Worm (Caenorhabditis elegans) whole organism, early embryonic: ENCODE measurements around the gene R07A4.2.

Source experiments
- B0310.2 ChIP-seq: sonication (generic microtip); optimal IDR thresholded peaks from 2 replicates; lab custom pipeline; 2016; ENCODE audit warnings: mild to moderate bottlenecking, missing genetic modification characterization, missing compliant biosample characterization
- F13C5.2 ChIP-seq: sonication (generic microtip); optimal IDR thresholded peaks from 2 replicates; lab custom pipeline; 2017; ENCODE audit warnings: mild to moderate bottlenecking, missing genetic modification characterization, inconsistent platforms, missing compliant biosample characterization
- aly-1 ChIP-seq: sonication (generic microtip); optimal IDR thresholded peaks from 2 replicates; lab custom pipeline; 2016; ENCODE audit warnings: missing genetic modification characterization, missing compliant biosample characterization
- ama-1 ChIP-seq: fragments of 150-350 bp; optimal IDR thresholded peaks from 2 replicates; lab custom pipeline; 2014
- ceh-13 ChIP-seq: fragments of 200-800 bp; sonication (Bioruptor generic); optimal IDR thresholded peaks from 2 replicates; lab custom pipeline; 2018; ENCODE audit warnings: mild to moderate bottlenecking, missing genetic modification characterization, missing compliant biosample characterization
- ceh-36 ChIP-seq: sonication (generic microtip); optimal IDR thresholded peaks from 2 replicates; lab custom pipeline; 2016; ENCODE audit warnings: missing genetic modification characterization, inconsistent platforms, missing compliant biosample characterization
- ets-7 ChIP-seq: sonication (generic microtip); optimal IDR thresholded peaks from 2 replicates; lab custom pipeline; 2016; ENCODE audit warnings: missing genotype, missing genetic modification characterization, missing compliant biosample characterization
- flt-1 ChIP-seq: fragments of 200-800 bp; sonication (Bioruptor generic); IDR thresholded peaks from 2 replicates; pipeline ENCODE4 v1.3.6; 2022; ENCODE audit warnings: missing genetic modification characterization, missing compliant biosample characterization
- hmbx-1 ChIP-seq: sonication (generic microtip); optimal IDR thresholded peaks from 2 replicates; lab custom pipeline; 2016; ENCODE audit warnings: mild to moderate bottlenecking, missing genetic modification characterization, missing compliant biosample characterization
- hmg-4 ChIP-seq: fragments of 200-800 bp; sonication (Bioruptor generic); optimal IDR thresholded peaks from 2 replicates; lab custom pipeline; 2018; ENCODE audit warnings: mild to moderate bottlenecking, missing genetic modification characterization, missing compliant biosample characterization
- hnd-1 ChIP-seq: sonication (generic microtip); optimal IDR thresholded peaks from 2 replicates; lab custom pipeline; 2016; ENCODE audit warnings: missing genetic modification characterization, missing compliant biosample characterization
- pes-1 ChIP-seq: fragments of 200-800 bp; sonication (Bioruptor generic); IDR thresholded peaks from 2 replicates; pipeline ENCODE4 v1.3.6; 2022; ENCODE audit warnings: missing genetic modification reagents, missing genetic modification characterization, missing compliant biosample characterization
- scrt-1 ChIP-seq: fragments of 200-800 bp; sonication (Bioruptor generic); IDR thresholded peaks from 2 replicates; pipeline ENCODE4 v1.3.6; 2022; ENCODE audit warnings: missing genetic modification characterization, missing compliant biosample characterization
- sea-1 ChIP-seq: fragments of 200-800 bp; sonication (Bioruptor generic); conservative IDR thresholded peaks from 2 replicates; pipeline ENCODE4 v1.3.6; 2022; ENCODE audit warnings: missing genetic modification characterization, missing compliant biosample characterization
- tbx-11 ChIP-seq: fragments of 200-800 bp; sonication (Bioruptor generic); IDR thresholded peaks from 2 replicates; pipeline ENCODE4 v1.3.6; 2022; ENCODE audit warnings: missing genetic modification characterization, missing compliant biosample characterization
- tbx-37 ChIP-seq: fragments of 200-800 bp; sonication (Bioruptor generic); conservative IDR thresholded peaks from 2 replicates; pipeline ENCODE4 v1.3.6; 2022; ENCODE audit warnings: missing genetic modification reagents, missing genetic modification characterization, missing compliant biosample characterization
- tra-4 ChIP-seq: sonication (generic microtip); optimal IDR thresholded peaks from 2 replicates; lab custom pipeline; 2017; ENCODE audit warnings: missing genetic modification characterization, missing compliant biosample characterization

R07A4.2 gene

DNA sequence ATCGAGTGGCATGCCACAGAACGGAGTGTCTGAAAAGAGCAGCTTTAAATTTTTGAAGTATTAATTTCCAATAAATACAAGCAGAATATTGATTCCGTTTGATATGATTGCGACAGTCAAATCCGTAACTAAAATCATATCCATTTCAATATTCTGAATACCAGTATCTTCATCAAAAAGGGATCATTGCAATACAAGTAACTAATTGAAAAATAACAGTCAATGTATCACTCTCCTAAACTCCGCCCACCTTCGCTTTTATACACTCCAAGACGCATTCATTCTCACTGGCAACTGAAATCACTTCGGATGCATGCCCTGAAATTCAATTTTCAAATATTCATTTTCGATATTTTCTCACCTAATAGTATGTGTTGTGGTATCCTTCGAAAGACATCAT, 7.1 kb upstream of the R07A4.2 start, which contains the start of gene R07A4.3:
R07A4.3 (plus strand) TSS at position 301 of the 400 bp plus-strand sequence.
- TF ChIP-seq pes-1 (GFP tag; lab: Robert Waterston, UW): no peak
- no peak for TF ChIP-seq B0310.2
- TF ChIP-seq hmg-4 (GFP tag; lab: Kevin White, UChicago): no peak
- TF ChIP-seq tra-4 (tag; lab: Kevin White, UChicago): no peak
- no peak for TF ChIP-seq hmbx-1
- no peak for TF ChIP-seq tbx-37 (GFP tag; lab: Robert Waterston, UW)
- TF ChIP-seq aly-1: no peak
- no peak for TF ChIP-seq F13C5.2 (tag; lab: Kevin White, UChicago)
- no peak for TF ChIP-seq ceh-36 (tag; lab: Kevin White, UChicago)
- no peak for TF ChIP-seq hnd-1 (tag; lab: Kevin White, UChicago)
- TF ChIP-seq ets-7: no peak
- no peak for TF ChIP-seq ama-1
- no peak for TF ChIP-seq ceh-13 (GFP tag; lab: Kevin White, UChicago)
- no peak for TF ChIP-seq scrt-1 (GFP tag; lab: Robert Waterston, UW)
- TF ChIP-seq tbx-11 (GFP tag; lab: Robert Waterston, UW): no peak
- TF ChIP-seq flt-1 (GFP tag; lab: Robert Waterston, UW): no peak
- no peak for TF ChIP-seq sea-1 (GFP tag; lab: Robert Waterston, UW)

DNA sequence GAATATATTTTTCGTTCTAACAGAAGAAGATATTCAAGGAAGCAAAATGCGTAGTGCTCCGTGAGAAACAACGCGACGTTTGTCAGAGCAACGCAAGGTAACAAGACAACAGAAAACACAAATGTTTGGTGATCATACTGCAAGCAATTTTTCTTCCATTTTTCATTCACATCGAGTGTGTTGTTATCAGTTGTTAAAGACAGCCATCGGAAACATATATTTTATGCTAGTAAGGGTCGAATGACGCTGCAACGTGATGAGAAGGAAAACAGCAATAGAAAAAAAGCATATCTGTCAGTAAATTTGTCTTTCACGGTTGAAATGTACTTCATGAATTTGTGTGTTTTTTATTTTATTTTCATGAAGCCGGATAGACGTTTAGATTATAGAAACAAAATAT, 1.9 kb upstream of the R07A4.2 start:
- TF ChIP-seq ceh-13 (GFP tag; lab: Kevin White, UChicago) (no peak), hmg-4 (GFP tag; lab: Kevin White, UChicago) (no peak), ama-1 (no peak), B0310.2 (no peak), sea-1 (GFP tag; lab: Robert Waterston, UW) (no peak), aly-1 (no peak), pes-1 (GFP tag; lab: Robert Waterston, UW) (no peak), flt-1 (GFP tag; lab: Robert Waterston, UW) (no peak), tbx-37 (GFP tag; lab: Robert Waterston, UW) (no peak)

- TF ChIP-seq tbx-37 (GFP tag; lab: Robert Waterston, UW): no peak
- no peak for TF ChIP-seq ama-1
- TF ChIP-seq hmg-4 (GFP tag; lab: Kevin White, UChicago): no peak
- no peak for TF ChIP-seq sea-1 (GFP tag; lab: Robert Waterston, UW)
- TF ChIP-seq ets-7: no peak
- no peak for TF ChIP-seq scrt-1 (GFP tag; lab: Robert Waterston, UW)
- TF ChIP-seq B0310.2: no peak
- no peak for TF ChIP-seq F13C5.2 (tag; lab: Kevin White, UChicago)
- TF ChIP-seq ceh-13 (GFP tag; lab: Kevin White, UChicago): no peak
- no peak for TF ChIP-seq flt-1 (GFP tag; lab: Robert Waterston, UW)
- no peak for TF ChIP-seq tra-4 (tag; lab: Kevin White, UChicago)
- no peak for TF ChIP-seq ceh-36 (tag; lab: Kevin White, UChicago)
- TF ChIP-seq hmbx-1: no peak
- no peak for TF ChIP-seq hnd-1 (tag; lab: Kevin White, UChicago)
- TF ChIP-seq tbx-11 (GFP tag; lab: Robert Waterston, UW): no peak
Observed at ce11 chrX:10734026-10734425, 12.3 kb downstream of the R07A4.2 start, which contains the start of gene egl-36. egl-36 (plus strand) TSS chrX:10734326.

- no peak for TF ChIP-seq ets-7
- TF ChIP-seq pes-1 (GFP tag; lab: Robert Waterston, UW): no peak
- TF ChIP-seq B0310.2: no peak
- no peak for TF ChIP-seq scrt-1 (GFP tag; lab: Robert Waterston, UW)
- TF ChIP-seq sea-1 (GFP tag; lab: Robert Waterston, UW): no peak
- no peak for TF ChIP-seq F13C5.2 (tag; lab: Kevin White, UChicago)
- no peak for TF ChIP-seq ama-1
- TF ChIP-seq aly-1: no peak
Observed at ce11 chrX:10731837-10732236, 14.5 kb downstream of the R07A4.2 start.

ce11 chrX:10727696-10728095, 18.6 kb downstream of the R07A4.2 start:
- no peak for TF ChIP-seq tra-4 (tag; lab: Kevin White, UChicago)
- no peak for TF ChIP-seq hmbx-1
- TF ChIP-seq B0310.2: no peak
- no peak for TF ChIP-seq ama-1
- no peak for TF ChIP-seq ceh-13 (GFP tag; lab: Kevin White, UChicago)
- no peak for TF ChIP-seq ceh-36 (tag; lab: Kevin White, UChicago)
- no peak for TF ChIP-seq ets-7
- no peak for TF ChIP-seq aly-1
- no peak for TF ChIP-seq flt-1 (GFP tag; lab: Robert Waterston, UW)

ce11 chrX:10721954-10722353, 24.3 kb downstream of the R07A4.2 start, which contains the start of gene mbr-1:
mbr-1 (minus strand) TSS chrX:10722054.
- TF ChIP-seq ceh-36 (tag; lab: Kevin White, UChicago): no peak
- no peak for TF ChIP-seq tbx-11 (GFP tag; lab: Robert Waterston, UW)
- TF ChIP-seq pes-1 (GFP tag; lab: Robert Waterston, UW): no peak
- no peak for TF ChIP-seq ets-7
- no peak for TF ChIP-seq ama-1
- TF ChIP-seq tbx-37 (GFP tag; lab: Robert Waterston, UW): no peak
- no peak for TF ChIP-seq ceh-13 (GFP tag; lab: Kevin White, UChicago)
- no peak for TF ChIP-seq hmg-4 (GFP tag; lab: Kevin White, UChicago)
- TF ChIP-seq hmbx-1: no peak
- no peak for TF ChIP-seq flt-1 (GFP tag; lab: Robert Waterston, UW)
- TF ChIP-seq aly-1: no peak
- TF ChIP-seq B0310.2: no peak
- no peak for TF ChIP-seq F13C5.2 (tag; lab: Kevin White, UChicago)
- no peak for TF ChIP-seq sea-1 (GFP tag; lab: Robert Waterston, UW)
- no peak for TF ChIP-seq scrt-1 (GFP tag; lab: Robert Waterston, UW)
- TF ChIP-seq hnd-1 (tag; lab: Kevin White, UChicago): no peak

ce11 chrX:10717019-10717418, 29.3 kb downstream of the R07A4.2 start, which contains the start of gene T01C1.4:
T01C1.4 (minus strand) TSS chrX:10717119.
- TF ChIP-seq flt-1 (GFP tag; lab: Robert Waterston, UW): no peak
- TF ChIP-seq scrt-1 (GFP tag; lab: Robert Waterston, UW): no peak
- no peak for TF ChIP-seq tbx-37 (GFP tag; lab: Robert Waterston, UW)
- no peak for TF ChIP-seq tra-4 (tag; lab: Kevin White, UChicago)
- no peak for TF ChIP-seq tbx-11 (GFP tag; lab: Robert Waterston, UW)
- TF ChIP-seq aly-1: no peak
- TF ChIP-seq F13C5.2 (tag; lab: Kevin White, UChicago): no peak
- no peak for TF ChIP-seq ets-7
- no peak for TF ChIP-seq ceh-13 (GFP tag; lab: Kevin White, UChicago)
- TF ChIP-seq ceh-36 (tag; lab: Kevin White, UChicago): no peak
- no peak for TF ChIP-seq B0310.2
